Worm (Caenorhabditis elegans) whole organism, L1 larva: ENCODE data around the gene syd-1.

ENCODE experiments used
- pqm-1 ChIP-seq: sonication (generic microtip); optimal IDR thresholded peaks from 3 replicates; lab custom pipeline; 2017; ENCODE audit warnings: missing biosample characterization, missing genetic modification characterization
- unc-62 ChIP-seq: fragments of 150-350 bp; optimal IDR thresholded peaks from 2 replicates; lab custom pipeline; 2014; ENCODE audit warnings: missing biosample characterization, missing genetic modification reagents, missing genetic modification characterization

- TF ChIP-seq pqm-1 (no peak), unc-62 (GFP tag; lab: Kevin White, UChicago) (no peak)
Measured at ce11 chrII:7615318-7615891, 20.7 kb upstream of the syd-1 start.
